Worm (Caenorhabditis elegans): ENCODE data around the gene T02E9.5.

- TF ChIP-seq ceh-9 (tag; optimal IDR thresholded peaks at IDR 0.05) (no peak), elt-2 (tag; optimal IDR thresholded peaks at IDR 0.05) (no peak), pha-4 (tag; optimal IDR thresholded peaks at IDR 0.05) (no peak), hlh-15 (tag; optimal IDR thresholded peaks at IDR 0.05) (no peak), ceh-31 (tag; optimal IDR thresholded peaks at IDR 0.05) (no peak), pax-1 (tag; optimal IDR thresholded peaks at IDR 0.05) (no peak), ceh-30 (tag; optimal IDR thresholded peaks at IDR 0.05) (no peak), rnt-1 (tag; optimal IDR thresholded peaks at IDR 0.05) (no peak), odd-2 (tag; optimal IDR thresholded peaks at IDR 0.05) (no peak), fkh-10 (GFP tag; optimal IDR thresholded peaks at IDR 0.05) (no peak), ceh-45 (GFP tag; IDR thresholded peaks at IDR 0.05) (no peak)
These were observed 24.1 kb downstream of the T02E9.5 start, which contains the start of gene dop-5 for ce11 chrV:11366129-11366528.

All from whole organism, late embryonic.